Fruit fly (Drosophila melanogaster) whole organism, embryonic: Measurements from ENCODE around the gene Spn88Ea.

Experiments
- Abd-B ChIP-seq: fragments of 200-800 bp; sonication (Bioruptor generic); optimal IDR thresholded peaks from 2 replicates; lab custom pipeline; 2018; ENCODE audit warnings: missing biosample characterization, mild to moderate bottlenecking, missing genetic modification characterization, moderate library complexity
- CG10462 ChIP-seq: fragments of 200-800 bp; sonication (Bioruptor generic); optimal IDR thresholded peaks from 2 replicates; lab custom pipeline; 2016; ENCODE audit warnings: missing biosample characterization, missing genetic modification characterization
- CG10979 ChIP-seq: fragments of 200-800 bp; sonication (Bioruptor generic); optimal IDR thresholded peaks from 2 replicates; lab custom pipeline; 2018; ENCODE audit warnings: missing biosample characterization, mild to moderate bottlenecking, missing genetic modification characterization, moderate library complexity
- CG11247 ChIP-seq: fragments of 200-800 bp; sonication (Bioruptor generic); IDR thresholded peaks from 2 replicates; pipeline ENCODE4 v1.3.6; 2022; ENCODE audit warnings: missing biosample characterization, missing genetic modification characterization
- CG11695 ChIP-seq: fragments of 200-800 bp; sonication (Bioruptor generic); IDR thresholded peaks from 3 replicates; pipeline ENCODE4 v1.3.6; 2022; ENCODE audit warnings: missing biosample characterization, missing genetic modification characterization
- CG12219 ChIP-seq: fragments of 200-800 bp; sonication (Bioruptor generic); optimal IDR thresholded peaks from 3 replicates; lab custom pipeline; 2018; ENCODE audit warnings: missing biosample characterization, mild to moderate bottlenecking, missing genetic modification characterization
- CG15011 ChIP-seq: fragments of 200-800 bp; sonication (Bioruptor generic); optimal IDR thresholded peaks from 3 replicates; lab custom pipeline; 2018; ENCODE audit warnings: missing biosample characterization, mild to moderate bottlenecking, missing genetic modification characterization
- CG16815 ChIP-seq: fragments of 200-800 bp; sonication (Bioruptor generic); optimal IDR thresholded peaks from 3 replicates; lab custom pipeline; 2017; ENCODE audit warnings: missing biosample characterization, mild to moderate bottlenecking, missing genetic modification characterization
- CG17612 ChIP-seq: fragments of 200-800 bp; sonication (Bioruptor generic); IDR thresholded peaks from 2 replicates; pipeline ENCODE4 v1.3.6; 2022; ENCODE audit warnings: missing biosample characterization, missing genetic modification characterization
- CG3281 ChIP-seq: fragments of 200-800 bp; sonication (Bioruptor generic); optimal IDR thresholded peaks from 3 replicates; lab custom pipeline; 2017; ENCODE audit warnings: missing biosample characterization, mild to moderate bottlenecking, missing genetic modification characterization
- CG4730 ChIP-seq: fragments of 200-800 bp; sonication (Bioruptor generic); IDR thresholded peaks from 2 replicates; pipeline ENCODE4 v1.3.6; 2022; ENCODE audit warnings: missing biosample characterization, missing genetic modification characterization
- CG5245 ChIP-seq: fragments of 200-800 bp; sonication (Bioruptor generic); optimal IDR thresholded peaks from 3 replicates; lab custom pipeline; 2016; ENCODE audit warnings: missing biosample characterization, missing genetic modification characterization
- CG6175 ChIP-seq: fragments of 200-800 bp; sonication (Bioruptor generic); IDR thresholded peaks from 3 replicates; pipeline ENCODE4 v1.3.6; 2022; ENCODE audit warnings: missing biosample characterization, missing genetic modification characterization
- CG7357 ChIP-seq: fragments of 200-800 bp; sonication (Bioruptor generic); IDR thresholded peaks from 3 replicates; pipeline ENCODE4 v1.3.6; 2022; ENCODE audit warnings: missing biosample characterization, missing genetic modification characterization
- CG9932 ChIP-seq: fragments of 200-800 bp; sonication (Bioruptor generic); IDR thresholded peaks from 2 replicates; pipeline ENCODE4 v1.3.6; 2022; ENCODE audit warnings: missing biosample characterization, missing genetic modification characterization
- Dbx ChIP-seq: fragments of 200-800 bp; sonication (Bioruptor generic); IDR thresholded peaks from 3 replicates; pipeline ENCODE4 v1.3.6; 2022; ENCODE audit warnings: missing biosample characterization, missing genetic modification characterization
- Dp ChIP-seq: fragments of 200-800 bp; sonication (Bioruptor generic); optimal IDR thresholded peaks from 2 replicates; lab custom pipeline; 2018; ENCODE audit warnings: missing biosample characterization, mild to moderate bottlenecking, missing genetic modification characterization, moderate library complexity
- H15 ChIP-seq: fragments of 200-800 bp; sonication (Bioruptor generic); IDR thresholded peaks from 3 replicates; pipeline ENCODE4 v1.3.6; 2022; ENCODE audit warnings: missing biosample characterization, missing genetic modification characterization
- H2.0 ChIP-seq: fragments of 200-800 bp; sonication (Bioruptor generic); IDR thresholded peaks from 2 replicates; pipeline ENCODE4 v1.3.6; 2022; ENCODE audit warnings: missing biosample characterization, missing genetic modification characterization
- HLH4C ChIP-seq: fragments of 200-800 bp; sonication (Bioruptor generic); IDR thresholded peaks from 3 replicates; pipeline ENCODE4 v1.3.6; 2022; ENCODE audit warnings: missing biosample characterization, missing genetic modification characterization; ENCODE audit not compliant: partially characterized antibody
- Med ChIP-seq: fragments of 200-800 bp; sonication (Bioruptor generic); peaks from one replicate; lab custom pipeline; 2016; ENCODE audit warnings: missing biosample characterization, missing genetic modification characterization, mild to moderate bottlenecking, inconsistent platforms, moderate library complexity
- Nf-YA ChIP-seq: fragments of 200-800 bp; sonication (Bioruptor generic); IDR thresholded peaks from 2 replicates; pipeline ENCODE4 v1.3.6; 2022; ENCODE audit warnings: missing biosample characterization, missing genetic modification characterization
- Oaz ChIP-seq: fragments of 200-800 bp; sonication (Bioruptor generic); IDR thresholded peaks from 2 replicates; pipeline ENCODE4 v1.3.6; 2022; ENCODE audit warnings: missing biosample characterization, missing genetic modification characterization
- Optix ChIP-seq: fragments of 200-800 bp; sonication (Bioruptor generic); IDR thresholded peaks from 3 replicates; pipeline ENCODE4 v1.3.6; 2022; ENCODE audit warnings: missing biosample characterization, missing genetic modification characterization
- Ptx1 ChIP-seq: fragments of 200-800 bp; sonication (Bioruptor generic); IDR thresholded peaks from 2 replicates; pipeline ENCODE4 v1.3.6; 2022; ENCODE audit warnings: missing biosample characterization, missing genetic modification characterization
- Spps ChIP-seq: fragments of 200-800 bp; sonication (Bioruptor generic); optimal IDR thresholded peaks from 2 replicates; lab custom pipeline; 2018; ENCODE audit warnings: missing biosample characterization, mild to moderate bottlenecking, missing genetic modification characterization
- Sry-δ ChIP-seq: fragments of 200-800 bp; sonication (Bioruptor generic); optimal IDR thresholded peaks from 2 replicates; lab custom pipeline; 2016; ENCODE audit warnings: missing biosample characterization, missing genetic modification characterization
- Vsx1 ChIP-seq: fragments of 200-800 bp; sonication (Bioruptor generic); optimal IDR thresholded peaks from 2 replicates; lab custom pipeline; 2017; ENCODE audit warnings: missing biosample characterization, mild to moderate bottlenecking, missing genetic modification characterization, missing genetic modification reagents
- YL-1 ChIP-seq: fragments of 200-800 bp; sonication (Bioruptor generic); optimal IDR thresholded peaks from 3 replicates; lab custom pipeline; 2017; ENCODE audit warnings: missing biosample characterization, mild to moderate bottlenecking, missing genetic modification characterization
- ase ChIP-seq: fragments of 200-800 bp; sonication (Bioruptor generic); IDR thresholded peaks from 3 replicates; pipeline ENCODE4 v1.3.6; 2022; ENCODE audit warnings: missing biosample characterization, missing genetic modification characterization
- cato ChIP-seq: fragments of 200-800 bp; sonication (Bioruptor generic); optimal IDR thresholded peaks from 2 replicates; lab custom pipeline; 2016; ENCODE audit warnings: missing biosample characterization, missing genetic modification characterization, borderline replicate concordance
- cg ChIP-seq: fragments of 200-800 bp; sonication (Bioruptor generic); optimal IDR thresholded peaks from 3 replicates; lab custom pipeline; 2019; ENCODE audit warnings: missing biosample characterization, mild to moderate bottlenecking, missing genetic modification characterization, moderate library complexity
- chn ChIP-seq: fragments of 200-800 bp; sonication (Bioruptor generic); optimal IDR thresholded peaks from 2 replicates; lab custom pipeline; 2016; ENCODE audit warnings: missing biosample characterization, missing genetic modification characterization
- dimm ChIP-seq: fragments of 200-800 bp; sonication (Bioruptor generic); IDR thresholded peaks from 2 replicates; pipeline ENCODE4 v1.3.6; 2022; ENCODE audit warnings: missing biosample characterization, missing genetic modification characterization
- ewg ChIP-seq: fragments of 200-800 bp; sonication (Bioruptor generic); optimal IDR thresholded peaks from 3 replicates; lab custom pipeline; 2017; ENCODE audit warnings: mild to moderate bottlenecking, missing biosample characterization, missing genetic modification reagents, missing genetic modification characterization
- fd102C ChIP-seq: fragments of 200-800 bp; sonication (Bioruptor generic); optimal IDR thresholded peaks from 2 replicates; lab custom pipeline; 2018; ENCODE audit warnings: missing biosample characterization, mild to moderate bottlenecking, missing genetic modification characterization, moderate library complexity
- fd64A ChIP-seq: fragments of 200-800 bp; sonication (Bioruptor generic); optimal IDR thresholded peaks from 3 replicates; lab custom pipeline; 2018; ENCODE audit warnings: missing biosample characterization, mild to moderate bottlenecking, missing genetic modification characterization
- gro ChIP-seq: fragments of 200-800 bp; sonication (Bioruptor generic); optimal IDR thresholded peaks from 2 replicates; lab custom pipeline; 2016; ENCODE audit warnings: missing biosample characterization, missing genetic modification characterization
- ind ChIP-seq: fragments of 200-800 bp; sonication (Bioruptor generic); optimal IDR thresholded peaks from 3 replicates; lab custom pipeline; 2016; ENCODE audit warnings: missing biosample characterization, missing genetic modification characterization
- ken ChIP-seq: fragments of 200-800 bp; sonication (Bioruptor generic); IDR thresholded peaks from 3 replicates; pipeline ENCODE4 v1.3.6; 2022; ENCODE audit warnings: missing biosample characterization, missing genetic modification characterization
- knrl ChIP-seq: fragments of 200-800 bp; sonication (Bioruptor generic); IDR thresholded peaks from 3 replicates; pipeline ENCODE4 v1.3.6; 2022; ENCODE audit warnings: missing biosample characterization, missing genetic modification characterization; ENCODE audit not compliant: partially characterized antibody
- nau ChIP-seq: fragments of 200-800 bp; sonication (Bioruptor generic); optimal IDR thresholded peaks from 3 replicates; lab custom pipeline; 2017; ENCODE audit warnings: missing biosample characterization, mild to moderate bottlenecking, missing genetic modification characterization, missing genetic modification reagents
- oc ChIP-seq: fragments of 200-800 bp; sonication (Bioruptor generic); optimal IDR thresholded peaks from 2 replicates; lab custom pipeline; 2018; ENCODE audit warnings: missing biosample characterization, mild to moderate bottlenecking, missing genetic modification characterization, moderate library complexity
- pnt ChIP-seq: fragments of 200-800 bp; sonication (Bioruptor generic); optimal IDR thresholded peaks from 3 replicates; lab custom pipeline; 2016; ENCODE audit warnings: missing biosample characterization, missing genetic modification characterization
- pros ChIP-seq: fragments of 200-800 bp; sonication (Bioruptor generic); optimal IDR thresholded peaks from 3 replicates; lab custom pipeline; 2019; ENCODE audit warnings: missing biosample characterization, mild to moderate bottlenecking, missing genetic modification characterization, moderate library complexity
- rib ChIP-seq: fragments of 200-800 bp; sonication (Bioruptor generic); IDR thresholded peaks from 2 replicates; pipeline ENCODE4 v1.3.6; 2022; ENCODE audit warnings: missing biosample characterization, missing genetic modification characterization
- sr ChIP-seq: fragments of 200-800 bp; sonication (Bioruptor generic); IDR thresholded peaks from 3 replicates; pipeline ENCODE4 v1.3.6; 2022; ENCODE audit warnings: missing biosample characterization, missing genetic modification characterization
- tin ChIP-seq: fragments of 200-800 bp; sonication (Bioruptor generic); optimal IDR thresholded peaks from 3 replicates; lab custom pipeline; 2016; ENCODE audit warnings: missing biosample characterization, missing genetic modification characterization
- zfh1 ChIP-seq: fragments of 200-800 bp; sonication (Bioruptor generic); IDR thresholded peaks from 3 replicates; pipeline ENCODE4 v1.3.6; 2022; ENCODE audit warnings: missing biosample characterization, missing genetic modification characterization
- zfh2 ChIP-seq: fragments of 200-800 bp; sonication (Bioruptor generic); optimal IDR thresholded peaks from 2 replicates; lab custom pipeline; 2016; ENCODE audit warnings: missing biosample characterization, missing genetic modification characterization

The Spn88Ea gene

dm6 chr3R:15218824-15219576, 12.8 kb upstream of the Spn88Ea start, which contains the start of the genes SIDL and CG12241 (continued):
- TF ChIP-seq tin (GFP tag; lab: Kevin White, UChicago) (peak; percentile 72), CG12219 (GFP tag; lab: Kevin White, UChicago) (no peak), cg (no peak), H2.0 (0 out of 2 replicates have a peak, but pooled peaks have one; percentile 13), YL-1 (peak; percentile 43), zfh1 (GFP tag; lab: Robert Waterston, UW) (peak; percentile 94), Med (GFP tag; lab: Kevin White, UChicago) (peak; percentile 97), CG15011 (GFP tag; lab: Kevin White, UChicago) (no peak), CG16815 (GFP tag; lab: Kevin White, UChicago) (peak; percentile 25), knrl (GFP tag; lab: Robert Waterston, UW) (peak; percentile 16; the same call in 1 of the 3 replicates), Abd-B (GFP tag; lab: Kevin White, UChicago) (peak; percentile 94), pnt (GFP tag; lab: Kevin White, UChicago) (peak; percentile 77), pros (GFP tag; lab: Kevin White, UChicago) (no peak), Nf-YA (peak; percentile 84), Dbx (peak; percentile 94), ewg (GFP tag; lab: Kevin White, UChicago) (no peak), ken (GFP tag; lab: Robert Waterston, UW) (peak; percentile 61; the same call in 1 of the 3 replicates), Dp (GFP tag; lab: Kevin White, UChicago) (peak; percentile 54), Sry-δ (GFP tag; lab: Kevin White, UChicago) (peak; percentile 66), gro (peak; percentile 91), sr (GFP tag; lab: Robert Waterston, UW) (peak; percentile 35; the same call in 1 of the 3 replicates), H15 (GFP tag; lab: Robert Waterston, UW) (peak; percentile 91), Vsx1 (GFP tag; lab: Kevin White, UChicago) (peak; percentile 96), CG4730 (peak; percentile 92), oc (tag; lab: Kevin White, UChicago) (no peak), Oaz (GFP tag; lab: Robert Waterston, UW) (0 out of 2 replicates have a peak, but pooled peaks have one; percentile 21), rib (GFP tag; lab: Robert Waterston, UW) (peak; percentile 91), ase (GFP tag; lab: Robert Waterston, UW) (peak; percentile 91), CG10462 (peak; percentile 17), Ptx1 (peak; percentile 96), CG9932 (GFP tag; lab: Robert Waterston, UW) (peak; percentile 75), CG10979 (peak; percentile 73), CG7357 (GFP tag; lab: Robert Waterston, UW) (peak; percentile 89), ind (GFP tag; lab: Kevin White, UChicago) (peak; percentile 88), HLH4C (GFP tag; lab: Robert Waterston, UW) (no peak; the same call in 2 of the 3 replicates), CG5245 (GFP tag; lab: Kevin White, UChicago) (peak; percentile 48), dimm (no peak), CG6175 (GFP tag; lab: Robert Waterston, UW) (peak; percentile 85), chn (GFP tag; lab: Kevin White, UChicago) (peak; percentile 74), fd102C (GFP tag; lab: Kevin White, UChicago) (no peak), nau (GFP tag; lab: Kevin White, UChicago) (no peak), zfh2 (peak; percentile 85), CG11695 (peak; percentile 92), CG11247 (peak; percentile 92), cato (peak; percentile 17), Spps (tag; lab: Kevin White, UChicago) (peak; percentile 31), fd64A (GFP tag; lab: Kevin White, UChicago) (no peak), CG3281 (GFP tag; lab: Kevin White, UChicago) (peak; percentile 83), Optix (GFP tag; lab: Robert Waterston, UW) (peak; percentile 23; the same call in 1 of the 3 replicates), CG17612 (GFP tag; lab: Robert Waterston, UW) (peak; percentile 87)
